Worm (Caenorhabditis elegans) whole organism, L2 larva: ENCODE results near the gene B0222.5.

Source experiments
- ZK546.5 ChIP-seq: sonication (generic microtip); optimal IDR thresholded peaks from 2 replicates; lab custom pipeline; 2017; ENCODE audit warnings: missing biosample characterization, missing genetic modification characterization
- blmp-1 ChIP-seq: sonication (generic microtip); optimal IDR thresholded peaks from 2 replicates; lab custom pipeline; 2017; ENCODE audit warnings: missing genetic modification characterization, mild to moderate bottlenecking, missing compliant biosample characterization, antibody characterized with exemption, moderate library complexity; ENCODE audit not compliant: insufficient read depth
- mdl-1 ChIP-seq, 2 experiments: fragments of 150-350 bp in 1 of 2; sonication (generic microtip) in 1 of 2; optimal IDR thresholded peaks; 2 replicates each; lab custom pipeline; 2017; ENCODE audit warnings: missing biosample characterization in 2 of 2, missing genetic modification characterization in 2 of 2
- nhr-12 ChIP-seq: fragments of 150-350 bp; optimal IDR thresholded peaks from 2 replicates; lab custom pipeline; 2014; ENCODE audit warnings: missing biosample characterization, missing genetic modification characterization
- nhr-237 ChIP-seq: fragments of 150-350 bp; optimal IDR thresholded peaks from 2 replicates; lab custom pipeline; 2014; ENCODE audit warnings: missing biosample characterization, missing genetic modification characterization
- nhr-77 ChIP-seq: fragments of 150-350 bp; optimal IDR thresholded peaks from 2 replicates; lab custom pipeline; 2014; ENCODE audit warnings: missing biosample characterization, missing genetic modification characterization
- skn-1 ChIP-seq: sonication (generic microtip); optimal IDR thresholded peaks from 2 replicates; lab custom pipeline; 2017; ENCODE audit warnings: missing biosample characterization, missing genetic modification characterization
- snpc-4 ChIP-seq: fragments of 150-350 bp; optimal IDR thresholded peaks from 2 replicates; lab custom pipeline; 2014; ENCODE audit warnings: missing biosample characterization, missing genetic modification characterization
- unc-39 ChIP-seq: fragments of 150-350 bp; optimal IDR thresholded peaks from 2 replicates; lab custom pipeline; 2014; ENCODE audit warnings: missing biosample characterization, missing genetic modification characterization
- unc-55 ChIP-seq: fragments of 150-350 bp; sonication (generic microtip); optimal IDR thresholded peaks from 3 replicates; lab custom pipeline; 2014; ENCODE audit warnings: missing biosample characterization, missing genetic modification reagents, missing genetic modification characterization
- unc-62 ChIP-seq: fragments of 150-350 bp; optimal IDR thresholded peaks from 2 replicates; lab custom pipeline; 2014; ENCODE audit warnings: missing biosample characterization, missing genetic modification reagents, missing genetic modification characterization
- zag-1 ChIP-seq: fragments of 150-350 bp; optimal IDR thresholded peaks from 2 replicates; lab custom pipeline; 2014; ENCODE audit warnings: missing biosample characterization, missing genetic modification characterization
- ztf-1 ChIP-seq: fragments of 200-800 bp; sonication (Bioruptor generic); conservative IDR thresholded peaks from 2 replicates; pipeline ENCODE4 v1.3.6; 2022; ENCODE audit warnings: missing genetic modification characterization, missing compliant biosample characterization
- ztf-11 ChIP-seq: sonication (generic microtip); optimal IDR thresholded peaks from 2 replicates; lab custom pipeline; 2017; ENCODE audit warnings: missing biosample characterization, missing genetic modification characterization

ce11 chrV:9172989-9173388 lies 18.3 kb upstream of the B0222.5 start, which contains the start of gene gad-3:
- TF ChIP-seq nhr-77 (tag; lab: Kevin White, UChicago) = no peak
- no peak for TF ChIP-seq nhr-237 (tag; lab: Kevin White, UChicago)
- no peak for TF ChIP-seq blmp-1
- no peak for TF ChIP-seq unc-39
- no peak for TF ChIP-seq nhr-12 (tag; lab: Kevin White, UChicago)
- TF ChIP-seq snpc-4 (tag; lab: Kevin White, UChicago) = no peak
- no peak for TF ChIP-seq unc-55 (GFP tag; lab: Kevin White, UChicago)
- no peak for TF ChIP-seq ztf-1
- TF ChIP-seq skn-1 (tag; lab: Kevin White, UChicago) = no peak
- no peak for TF ChIP-seq unc-62 (GFP tag; lab: Kevin White, UChicago)
- TF ChIP-seq ztf-11 (tag; lab: Kevin White, UChicago) = no peak
- no peak for TF ChIP-seq mdl-1 (tag; optimal IDR thresholded peaks at IDR 0.05; lab: Kevin White, UChicago)
- no peak for TF ChIP-seq ZK546.5 (tag; lab: Kevin White, UChicago)
- TF ChIP-seq zag-1 (tag; lab: Kevin White, UChicago) = no peak
